Worm (Caenorhabditis elegans): Measurements from ENCODE around the gene gpcp-2.
A peak's percentile ranks its signal among the peaks of the same experiment; 100 is the strongest.

gpcp-2 gene

DNA sequence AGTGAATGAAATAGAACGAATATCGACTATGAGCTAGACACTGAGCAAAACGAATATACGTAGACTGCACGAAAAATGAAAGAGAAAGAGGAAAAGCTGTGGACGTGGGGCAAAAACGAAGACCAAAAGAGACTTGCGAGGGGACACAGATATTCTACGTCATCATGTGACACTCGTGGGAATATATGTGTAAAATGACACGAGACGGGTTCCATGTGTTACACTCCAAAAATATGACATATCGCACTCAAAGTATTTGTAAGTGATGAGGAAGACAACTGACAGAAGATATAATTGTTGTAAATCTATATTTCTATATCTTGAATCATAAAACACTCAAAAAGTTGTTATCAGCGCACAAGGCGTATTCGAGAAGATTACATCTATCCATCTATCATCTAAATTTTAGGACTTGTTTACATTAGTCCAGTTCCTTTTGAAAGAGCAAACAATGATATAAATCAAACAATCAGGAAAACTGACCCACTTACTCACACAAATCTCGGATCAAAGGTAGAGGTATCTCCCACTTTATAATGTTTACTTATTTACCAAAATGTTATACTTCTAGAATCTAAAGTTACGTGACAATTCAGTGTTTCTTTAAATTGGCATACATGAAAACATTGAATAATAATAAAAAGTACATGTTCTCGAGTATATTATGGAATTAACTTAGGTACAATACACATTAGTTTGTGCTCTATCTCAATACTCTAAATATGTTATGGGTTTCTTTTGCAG, 1.2 kb downstream of the gpcp-2 start:
- TF ChIP-seq unc-62 (GFP tag; optimal IDR thresholded peaks at IDR 0.05): peak; percentile 84
- peak; percentile 60 for TF ChIP-seq unc-120 (tag; optimal IDR thresholded peaks at IDR 0.05; ENCODE audit: poor library complexity, severe bottlenecking)
- no peak for TF ChIP-seq nhr-237 (tag; optimal IDR thresholded peaks at IDR 0.05)
- TF ChIP-seq nhr-28 (tag; optimal IDR thresholded peaks at IDR 0.05): no peak
- no peak for TF ChIP-seq lsy-2 (tag; optimal IDR thresholded peaks at IDR 0.05)
- peak; percentile 31 for TF ChIP-seq ces-1 (GFP tag; optimal IDR thresholded peaks at IDR 0.05)
- no peak for TF ChIP-seq cnd-1 (tag; optimal IDR thresholded peaks at IDR 0.05)
- no peak for TF ChIP-seq snpc-4 (tag; optimal IDR thresholded peaks at IDR 0.05)
- TF ChIP-seq ham-2 (GFP tag; optimal IDR thresholded peaks at IDR 0.05): no peak
- no peak for TF ChIP-seq mep-1 (tag; optimal IDR thresholded peaks at IDR 0.05)
- TF ChIP-seq drap-1 (GFP tag; optimal IDR thresholded peaks at IDR 0.05): no peak
- no peak for TF ChIP-seq ceh-43 (GFP tag; optimal IDR thresholded peaks at IDR 0.05)
- peak; percentile 50 for TF ChIP-seq hlh-1 (tag; optimal IDR thresholded peaks at IDR 0.05)
- TF ChIP-seq ceh-83 (GFP tag; optimal IDR thresholded peaks at IDR 0.05): no peak
- no peak for TF ChIP-seq nhr-12 (tag; optimal IDR thresholded peaks at IDR 0.05)
- no peak for TF ChIP-seq pha-4 (tag; optimal IDR thresholded peaks at IDR 0.05)
- TF ChIP-seq M03D4.4 (tag; optimal IDR thresholded peaks at IDR 0.05): no peak

DNA sequence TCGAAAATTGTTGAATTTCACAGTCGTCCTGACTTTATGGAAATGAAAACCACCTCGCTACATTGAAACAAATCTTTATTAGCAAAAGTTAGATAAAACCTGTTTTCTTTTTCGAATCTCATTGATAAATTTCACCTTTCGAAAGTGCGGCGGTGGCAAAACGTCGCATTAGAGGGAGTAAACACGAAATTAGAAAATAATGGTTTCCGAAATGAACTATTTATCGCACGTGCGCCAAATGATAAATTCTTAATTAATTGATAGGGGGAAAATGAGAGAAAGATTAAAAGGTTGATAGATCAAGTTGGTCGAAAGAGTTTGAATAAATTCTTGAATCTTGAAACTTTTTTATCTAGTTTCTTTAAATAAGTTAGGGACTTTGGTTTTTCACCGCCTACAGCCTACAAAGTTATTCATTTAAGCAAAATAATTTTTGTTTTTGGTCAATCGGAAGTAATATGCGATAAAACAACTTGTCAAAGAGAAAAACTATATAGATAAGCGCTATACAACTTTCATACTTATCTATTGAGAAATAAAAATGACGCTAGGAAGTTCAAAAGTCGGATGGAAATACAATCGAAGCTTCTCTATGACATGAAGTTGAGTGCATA, 2.1 kb downstream of the gpcp-2 start:
- TF ChIP-seq sem-2 (GFP tag; optimal IDR thresholded peaks at IDR 0.05): no peak
- TF ChIP-seq ces-1 (GFP tag; optimal IDR thresholded peaks at IDR 0.05): no peak
- no peak for TF ChIP-seq elt-1 (tag; optimal IDR thresholded peaks at IDR 0.05; ENCODE audit: borderline replicate concordance, insufficient read depth)
- TF ChIP-seq nhr-12 (tag; optimal IDR thresholded peaks at IDR 0.05): no peak
- no peak for TF ChIP-seq mep-1 (tag; optimal IDR thresholded peaks at IDR 0.05)

DNA sequence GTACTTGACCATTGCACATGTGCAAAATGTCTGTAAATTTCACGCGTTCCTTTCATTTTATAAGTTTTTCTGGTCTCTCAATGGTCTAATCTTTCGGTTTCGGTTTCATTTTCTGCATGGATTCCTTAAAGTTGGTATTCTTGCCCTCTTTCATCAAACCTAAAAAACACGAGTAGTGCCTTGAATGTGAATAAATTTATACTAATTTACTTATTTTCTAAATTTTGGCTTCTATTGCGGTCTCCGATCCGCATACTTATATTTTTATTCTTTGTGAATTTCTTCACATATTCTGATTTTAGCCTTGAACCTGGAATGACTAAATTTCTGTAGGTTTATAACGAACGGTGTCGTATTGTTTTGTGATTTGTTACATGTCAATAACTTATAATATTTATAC, 7.2 kb downstream of the gpcp-2 start, which contains the start of gene pdha-1:
Gene pdha-1, plus strand, starts transcription at position 301 of the 400 bp plus-strand sequence.
- TF ChIP-seq sptf-1 (tag; optimal IDR thresholded peaks at IDR 0.05): no peak
- TF ChIP-seq drap-1 (GFP tag; optimal IDR thresholded peaks at IDR 0.05): no peak
- no peak for TF ChIP-seq sem-2 (GFP tag; optimal IDR thresholded peaks at IDR 0.05)
- no peak for TF ChIP-seq tbx-8 (GFP tag; optimal IDR thresholded peaks at IDR 0.05)
- no peak for TF ChIP-seq unc-39 (tag; optimal IDR thresholded peaks at IDR 0.05)
- TF ChIP-seq cnd-1 (tag; optimal IDR thresholded peaks at IDR 0.05): no peak
- TF ChIP-seq pha-4 (tag; optimal IDR thresholded peaks at IDR 0.05): no peak
- no peak for TF ChIP-seq elt-3 (tag; optimal IDR thresholded peaks at IDR 0.05)

DNA sequence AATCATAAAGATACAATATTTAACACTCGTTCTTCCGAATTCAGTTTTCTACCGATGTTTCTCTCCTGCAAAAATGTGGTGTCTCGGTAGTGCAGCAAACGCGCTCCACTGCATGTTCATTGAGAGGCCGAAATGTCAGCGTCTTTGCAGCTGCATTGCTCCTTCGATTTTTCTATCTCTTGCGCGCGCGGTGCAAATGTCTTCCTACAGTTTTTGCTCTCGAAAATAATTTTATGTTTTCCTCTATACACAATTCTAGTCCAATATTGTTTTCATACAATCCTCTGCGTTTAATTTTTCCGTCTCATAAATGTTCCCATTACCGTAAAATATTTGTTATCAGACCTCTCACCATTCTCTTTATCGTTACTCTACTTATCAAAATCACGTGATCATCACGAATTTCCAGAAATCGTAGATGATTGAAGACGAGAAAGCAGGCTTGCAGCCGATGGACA, 10.8 kb downstream of the gpcp-2 start, which contains the start of gene ufd-2:
Gene ufd-2, plus strand, starts transcription at position 408 of the 458 bp plus-strand sequence.
- TF ChIP-seq ceh-83 (GFP tag; optimal IDR thresholded peaks at IDR 0.05) (no peak), sem-2 (GFP tag; optimal IDR thresholded peaks at IDR 0.05) (no peak), lsy-2 (tag; optimal IDR thresholded peaks at IDR 0.05) (peak; percentile 63), lin-13 (tag; optimal IDR thresholded peaks at IDR 0.05) (peak; percentile 76), mep-1 (tag; optimal IDR thresholded peaks at IDR 0.05) (peak; percentile 76), drap-1 (GFP tag; optimal IDR thresholded peaks at IDR 0.05) (peak; percentile 41), ces-1 (GFP tag; optimal IDR thresholded peaks at IDR 0.05) (peak; percentile 59), mab-5 (tag; optimal IDR thresholded peaks at IDR 0.05) (no peak), nhr-237 (tag; optimal IDR thresholded peaks at IDR 0.05) (peak; percentile 48), snpc-4 (tag; optimal IDR thresholded peaks at IDR 0.05) (no peak), unc-120 (tag; optimal IDR thresholded peaks at IDR 0.05; ENCODE audit: poor library complexity, severe bottlenecking) (no peak), pha-4 (tag; optimal IDR thresholded peaks at IDR 0.05) (peak; percentile 73), cnd-1 (tag; optimal IDR thresholded peaks at IDR 0.05) (peak; percentile 25), bed-3 (GFP tag; optimal IDR thresholded peaks at IDR 0.05) (no peak), ceh-39 (tag; optimal IDR thresholded peaks at IDR 0.05) (peak; percentile 43), hlh-1 (tag; optimal IDR thresholded peaks at IDR 0.05) (peak; percentile 41)

DNA sequence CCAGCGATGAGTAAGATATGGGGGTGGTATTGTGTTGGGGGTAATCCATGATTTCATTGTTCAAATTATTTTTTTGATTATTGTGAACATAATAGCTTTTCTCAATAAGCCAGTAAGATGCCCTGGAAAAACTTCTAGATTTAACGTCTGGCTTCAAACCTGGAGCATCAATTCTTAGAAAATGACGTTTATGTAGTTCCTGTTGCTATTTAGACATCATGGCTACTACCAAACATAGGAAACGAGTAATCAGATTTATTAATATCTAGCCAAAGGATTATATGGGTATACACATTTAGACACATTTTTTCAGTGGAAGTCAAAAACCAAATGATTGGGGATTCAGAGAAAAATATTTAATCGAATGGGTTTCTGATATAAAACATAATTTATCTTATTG, 13.6 kb downstream of the gpcp-2 start:
- TF ChIP-seq nhr-2 (tag; optimal IDR thresholded peaks at IDR 0.05): no peak
- TF ChIP-seq ces-1 (GFP tag; optimal IDR thresholded peaks at IDR 0.05): no peak
- no peak for TF ChIP-seq elt-3 (tag; optimal IDR thresholded peaks at IDR 0.05)
- TF ChIP-seq nhr-12 (tag; optimal IDR thresholded peaks at IDR 0.05): no peak
- no peak for TF ChIP-seq blmp-1 (tag; optimal IDR thresholded peaks at IDR 0.05)
- no peak for TF ChIP-seq zip-8 (tag; optimal IDR thresholded peaks at IDR 0.05)
- TF ChIP-seq unc-39 (tag; optimal IDR thresholded peaks at IDR 0.05): no peak
- no peak for TF ChIP-seq unc-120 (tag; optimal IDR thresholded peaks at IDR 0.05; ENCODE audit: poor library complexity, severe bottlenecking)
- TF ChIP-seq M03D4.4 (tag; optimal IDR thresholded peaks at IDR 0.05): no peak
- no peak for TF ChIP-seq elt-1 (tag; optimal IDR thresholded peaks at IDR 0.05; ENCODE audit: borderline replicate concordance, insufficient read depth)
- no peak for TF ChIP-seq pha-4 (tag; optimal IDR thresholded peaks at IDR 0.05)
- no peak for TF ChIP-seq nhr-237 (tag; optimal IDR thresholded peaks at IDR 0.05)
